Worm (Caenorhabditis elegans) whole organism, young adult: ENCODE results near the gene Y41E3.6.

Source experiments
- B0035.1 ChIP-seq: sonication (generic microtip); optimal IDR thresholded peaks from 2 replicates; lab custom pipeline; 2016; ENCODE audit warnings: missing genetic modification characterization, mild to moderate bottlenecking, missing compliant biosample characterization, missing genotype, missing genetic modification reagents
- B0336.3 ChIP-seq: fragments of 200-800 bp; sonication (Bioruptor generic); IDR thresholded peaks from 2 replicates; pipeline ENCODE4 v1.3.6; 2022; ENCODE audit warnings: missing genetic modification characterization, missing compliant biosample characterization
- F10E7.11 ChIP-seq: sonication (generic microtip); optimal IDR thresholded peaks from 2 replicates; lab custom pipeline; 2017; ENCODE audit warnings: mild to moderate bottlenecking, missing genetic modification characterization, moderate library complexity, missing compliant biosample characterization
- F22D6.2 ChIP-seq: sonication (generic microtip); optimal IDR thresholded peaks from 2 replicates; lab custom pipeline; 2016; ENCODE audit warnings: mild to moderate bottlenecking, missing genetic modification characterization, missing compliant biosample characterization
- F49E8.2 ChIP-seq: sonication (generic microtip); optimal IDR thresholded peaks from 3 replicates; lab custom pipeline; 2017; ENCODE audit warnings: missing genetic modification characterization, mild to moderate bottlenecking, missing compliant biosample characterization, antibody characterized with exemption, moderate library complexity; ENCODE audit not compliant: insufficient read depth
- K11D2.4 ChIP-seq: fragments of 200-800 bp; sonication (Bioruptor generic); IDR thresholded peaks from 2 replicates; pipeline ENCODE4 v1.3.6; 2022; ENCODE audit warnings: missing genetic modification reagents, missing genetic modification characterization, missing compliant biosample characterization
- K12H6.12 ChIP-seq: fragments of 200-800 bp; sonication (Bioruptor generic); optimal IDR thresholded peaks from 2 replicates; lab custom pipeline; 2018; ENCODE audit warnings: mild to moderate bottlenecking, missing genetic modification characterization, missing compliant biosample characterization
- Y67H2A.10 ChIP-seq: fragments of 200-800 bp; sonication (Bioruptor generic); conservative IDR thresholded peaks from 2 replicates; pipeline ENCODE4 v1.3.6; 2022; ENCODE audit warnings: missing genetic modification reagents, missing genetic modification characterization, missing compliant biosample characterization
- athp-1 ChIP-seq: sonication (generic microtip); optimal IDR thresholded peaks from 2 replicates; lab custom pipeline; 2017; ENCODE audit warnings: mild to moderate bottlenecking, missing genetic modification characterization, missing compliant biosample characterization
- attf-3 ChIP-seq: fragments of 200-800 bp; sonication (Bioruptor generic); conservative IDR thresholded peaks from 2 replicates; pipeline ENCODE4 v1.3.6; 2022; ENCODE audit warnings: missing genetic modification reagents, missing genetic modification characterization, missing compliant biosample characterization
- attf-5 ChIP-seq: fragments of 200-800 bp; sonication (Bioruptor generic); optimal IDR thresholded peaks from 2 replicates; lab custom pipeline; 2018; ENCODE audit warnings: mild to moderate bottlenecking, missing genetic modification characterization, missing compliant biosample characterization
- bed-1 ChIP-seq: fragments of 200-800 bp; sonication (Bioruptor generic); IDR thresholded peaks from 2 replicates; pipeline ENCODE4 v1.3.6; 2022; ENCODE audit warnings: missing genetic modification reagents, missing genetic modification characterization, missing compliant biosample characterization
- cebp-1 ChIP-seq, 2 experiments: fragments of 200-800 bp in 1 of 2; sonication (Bioruptor generic) in 1 of 2; sonication (generic microtip) in 1 of 2; IDR thresholded peaks in 1 of 2; optimal IDR thresholded peaks in 1 of 2; 2 replicates each; pipeline versions ENCODE4 v1.3.6 to Lab custom; 2017 to 2022; ENCODE audit warnings: missing compliant biosample characterization in 2 of 2, missing genetic modification characterization in 2 of 2, mild to moderate bottlenecking in 1 of 2, missing genetic modification reagents in 1 of 2, moderate library complexity in 1 of 2
- ceh-79 ChIP-seq: sonication (generic microtip); optimal IDR thresholded peaks from 2 replicates; lab custom pipeline; 2017; ENCODE audit warnings: mild to moderate bottlenecking, missing genetic modification characterization, missing compliant biosample characterization
- die-1 ChIP-seq: sonication (generic microtip); optimal IDR thresholded peaks from 2 replicates; lab custom pipeline; 2016; ENCODE audit warnings: missing genotype, mild to moderate bottlenecking, missing genetic modification characterization, missing compliant biosample characterization
- ekl-4 ChIP-seq: fragments of 200-800 bp; sonication (Bioruptor generic); IDR thresholded peaks from 2 replicates; pipeline ENCODE4 v1.3.6; 2022; ENCODE audit warnings: missing genetic modification reagents, missing genetic modification characterization, missing compliant biosample characterization
- gei-17 ChIP-seq: fragments of 200-800 bp; sonication (Bioruptor generic); optimal IDR thresholded peaks from 2 replicates; lab custom pipeline; 2018; ENCODE audit warnings: mild to moderate bottlenecking, missing genetic modification characterization, missing compliant biosample characterization
- hrde-1 ChIP-seq: sonication (generic microtip); optimal IDR thresholded peaks from 2 replicates; lab custom pipeline; 2016; ENCODE audit warnings: missing genetic modification characterization, mild to moderate bottlenecking, missing compliant biosample characterization, moderate library complexity, missing genotype, missing genetic modification reagents, borderline replicate concordance
- hsf-1 ChIP-seq: fragments of 200-800 bp; sonication (Bioruptor generic); IDR thresholded peaks from 2 replicates; pipeline ENCODE4 v1.3.6; 2022; ENCODE audit warnings: missing genetic modification reagents, missing genetic modification characterization, missing compliant biosample characterization
- lag-1 ChIP-seq: fragments of 200-800 bp; sonication (Bioruptor generic); IDR thresholded peaks from 2 replicates; pipeline ENCODE4 v1.3.6; 2022; ENCODE audit warnings: missing genetic modification reagents, missing genetic modification characterization, missing compliant biosample characterization
- lin-26 ChIP-seq: fragments of 200-800 bp; sonication (Bioruptor generic); IDR thresholded peaks from 2 replicates; pipeline ENCODE4 v1.3.6; 2022; ENCODE audit warnings: missing genetic modification reagents, missing genetic modification characterization, missing compliant biosample characterization
- lin-35 ChIP-seq, 3 experiments: fragments of 150-350 bp in 2 of 3; sonication (generic microtip) in 1 of 3; optimal IDR thresholded peaks; 2 replicates each; lab custom pipeline; 2014 to 2018; ENCODE audit warnings: missing biosample characterization in 3 of 3, missing genetic modification characterization in 3 of 3, missing genetic modification reagents in 3 of 3
- lin-54 ChIP-seq: fragments of 200-800 bp; sonication (Bioruptor generic); optimal IDR thresholded peaks from 2 replicates; lab custom pipeline; 2018; ENCODE audit warnings: mild to moderate bottlenecking, missing genetic modification characterization, missing compliant biosample characterization
- madf-6 ChIP-seq: fragments of 200-800 bp; sonication (Bioruptor generic); IDR thresholded peaks from 2 replicates; pipeline ENCODE4 v1.3.6; 2022; ENCODE audit warnings: missing genetic modification reagents, missing genetic modification characterization, missing compliant biosample characterization
- nfya-2 ChIP-seq: fragments of 200-800 bp; sonication (Bioruptor generic); IDR thresholded peaks from 2 replicates; pipeline ENCODE4 v1.3.6; 2022; ENCODE audit warnings: missing genetic modification reagents, missing genetic modification characterization, missing compliant biosample characterization
- nfyb-1 ChIP-seq: fragments of 200-800 bp; sonication (Bioruptor generic); IDR thresholded peaks from 2 replicates; pipeline ENCODE4 v1.3.6; 2022; ENCODE audit warnings: missing genetic modification reagents, missing genetic modification characterization, missing compliant biosample characterization
- nhr-120 ChIP-seq: fragments of 200-800 bp; sonication (Bioruptor generic); IDR thresholded peaks from 2 replicates; pipeline ENCODE4 v1.3.6; 2022; ENCODE audit warnings: missing genetic modification characterization, missing compliant biosample characterization
- pbrm-1 ChIP-seq: fragments of 200-800 bp; sonication (Bioruptor generic); IDR thresholded peaks from 2 replicates; pipeline ENCODE4 v1.3.6; 2022; ENCODE audit warnings: missing genetic modification reagents, missing genetic modification characterization, missing compliant biosample characterization
- rcor-1 ChIP-seq: fragments of 200-800 bp; sonication (Bioruptor generic); IDR thresholded peaks from 2 replicates; pipeline ENCODE4 v1.3.6; 2022; ENCODE audit warnings: missing genetic modification reagents, missing genetic modification characterization, missing compliant biosample characterization
- snpc-1.3 ChIP-seq: sonication (generic microtip); optimal IDR thresholded peaks from 2 replicates; lab custom pipeline; 2017; ENCODE audit warnings: missing genetic modification characterization, mild to moderate bottlenecking, missing compliant biosample characterization, antibody characterized with exemption, moderate library complexity, missing genotype, missing genetic modification reagents; ENCODE audit not compliant: insufficient read depth
- sptf-2 ChIP-seq: fragments of 200-800 bp; sonication (Bioruptor generic); optimal IDR thresholded peaks from 2 replicates; lab custom pipeline; 2018; ENCODE audit warnings: mild to moderate bottlenecking, missing genetic modification characterization, missing compliant biosample characterization
- tlf-1 ChIP-seq: fragments of 200-800 bp; sonication (Bioruptor generic); optimal IDR thresholded peaks from 2 replicates; lab custom pipeline; 2018; ENCODE audit warnings: mild to moderate bottlenecking, missing genetic modification characterization, missing compliant biosample characterization
- unc-130 ChIP-seq: sonication (generic microtip); optimal IDR thresholded peaks from 2 replicates; lab custom pipeline; 2016; ENCODE audit warnings: missing genetic modification reagents, missing genetic modification characterization, missing compliant biosample characterization
- unc-62 ChIP-seq: fragments of 150-350 bp; optimal IDR thresholded peaks from 2 replicates; lab custom pipeline; 2014; ENCODE audit warnings: missing biosample characterization, missing genetic modification reagents, missing genetic modification characterization
- ztf-22 ChIP-seq: fragments of 200-800 bp; sonication (Bioruptor generic); optimal IDR thresholded peaks from 2 replicates; lab custom pipeline; 2018; ENCODE audit warnings: mild to moderate bottlenecking, missing genetic modification characterization, moderate library complexity, missing compliant biosample characterization
- ztf-26 ChIP-seq: sonication (generic microtip); optimal IDR thresholded peaks from 2 replicates; lab custom pipeline; 2017; ENCODE audit warnings: missing genetic modification characterization, missing compliant biosample characterization

The Y41E3.6 gene

DNA sequence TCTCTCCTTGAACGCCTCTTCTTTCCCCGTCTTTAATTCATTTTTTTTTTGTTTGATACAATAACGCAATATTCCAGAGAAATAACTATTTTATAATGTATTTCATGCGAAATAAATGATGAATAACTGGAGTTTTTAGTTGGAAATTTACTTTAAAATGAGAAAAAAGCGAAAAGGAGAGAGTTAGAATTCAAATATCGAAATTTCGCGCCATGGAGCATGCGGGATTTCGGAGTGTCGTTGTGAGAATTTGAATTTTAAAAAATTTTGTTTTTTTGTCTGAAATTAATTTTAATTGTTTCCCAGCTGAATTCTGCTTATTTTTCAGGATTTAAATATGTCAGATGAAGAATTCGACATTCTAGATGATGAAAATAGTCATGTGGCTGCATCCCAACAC, 18.8 kb downstream of the Y41E3.6 start, which contains the start of gene fcd-2 (continued):
- no peak for TF ChIP-seq cebp-1 (GFP tag; IDR thresholded peaks at IDR 0.05; lab: Robert Waterston, UW)
- TF ChIP-seq cebp-1 (tag; optimal IDR thresholded peaks at IDR 0.05; lab: Kevin White, UChicago), result peak; percentile 41
- no peak for TF ChIP-seq F10E7.11
- peak; percentile 23 for TF ChIP-seq B0035.1 (tag; lab: Kevin White, UChicago)
- peak; percentile 26; the same call in 1 of the 2 replicates for TF ChIP-seq B0336.3 (GFP tag; lab: Robert Waterston, UW)
- no peak for TF ChIP-seq nhr-120 (GFP tag; lab: Robert Waterston, UW)
- peak; percentile 61 for TF ChIP-seq madf-6 (GFP tag; lab: Robert Waterston, UW)
- TF ChIP-seq hsf-1 (GFP tag; lab: Robert Waterston, UW), result no peak
- TF ChIP-seq sptf-2 (GFP tag; lab: Kevin White, UChicago), result no peak
- TF ChIP-seq attf-3 (GFP tag; lab: Robert Waterston, UW), result peak; percentile 95
- TF ChIP-seq pbrm-1 (GFP tag; lab: Robert Waterston, UW), result no peak
- TF ChIP-seq die-1 (tag; lab: Kevin White, UChicago), result no peak
- no peak for TF ChIP-seq ztf-22 (GFP tag; lab: Kevin White, UChicago)
- no peak for TF ChIP-seq hrde-1 (tag; lab: Kevin White, UChicago)
- no peak for TF ChIP-seq lin-26 (GFP tag; lab: Robert Waterston, UW)
- TF ChIP-seq K12H6.12 (tag; lab: Kevin White, UChicago), result peak; percentile 1
- TF ChIP-seq K11D2.4 (GFP tag; lab: Robert Waterston, UW), result no peak
- TF ChIP-seq gei-17 (GFP tag; lab: Kevin White, UChicago), result no peak
- no peak for TF ChIP-seq athp-1
- peak; percentile 92 for TF ChIP-seq lin-54 (GFP tag; lab: Kevin White, UChicago)
- peak; percentile 13 for TF ChIP-seq tlf-1 (GFP tag; lab: Kevin White, UChicago)
- no peak for TF ChIP-seq ztf-26
- no peak for TF ChIP-seq ceh-79
- TF ChIP-seq rcor-1, result no peak
- TF ChIP-seq lag-1 (GFP tag; lab: Robert Waterston, UW), result no peak
- TF ChIP-seq Y67H2A.10 (GFP tag; lab: Robert Waterston, UW), result no peak
- TF ChIP-seq unc-62 (GFP tag; lab: Kevin White, UChicago), result no peak
- TF ChIP-seq nfyb-1 (GFP tag; lab: Robert Waterston, UW), result no peak
- no peak for TF ChIP-seq F22D6.2 (tag; lab: Kevin White, UChicago)
- no peak for TF ChIP-seq ekl-4 (GFP tag; lab: Robert Waterston, UW)
- no peak for TF ChIP-seq unc-130
- no peak for TF ChIP-seq bed-1 (GFP tag; lab: Robert Waterston, UW)
- TF ChIP-seq attf-5 (GFP tag; lab: Kevin White, UChicago), result peak; percentile 63
- peak; percentile 43 for TF ChIP-seq F49E8.2 (tag; lab: Kevin White, UChicago)
- TF ChIP-seq, all 124 proteins: peak for 28

DNA sequence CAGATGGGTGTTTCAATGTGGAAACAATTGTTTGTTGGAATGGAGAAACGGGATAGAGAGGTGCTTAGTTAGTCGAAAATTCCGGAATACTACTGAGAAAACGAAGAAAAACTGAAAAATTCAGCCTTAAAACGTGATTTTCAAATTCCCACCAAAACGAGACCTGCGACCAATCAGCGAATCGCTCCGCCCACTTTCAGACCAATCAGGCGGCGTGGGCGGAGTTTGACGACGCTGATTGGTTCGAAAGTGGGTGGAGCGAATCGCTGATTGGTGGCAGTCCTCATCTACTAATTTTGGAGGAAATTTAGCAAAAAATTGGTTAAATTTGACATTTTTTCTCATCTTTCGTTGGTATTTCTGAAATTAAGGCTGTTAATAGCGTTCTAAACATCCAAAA, 20.7 kb downstream of the Y41E3.6 start:
- TF ChIP-seq rcor-1 (no peak), lin-35 (GFP tag; optimal IDR thresholded peaks at IDR 0.05; lab: Kevin White, UChicago) (no peak), nfyb-1 (GFP tag; lab: Robert Waterston, UW) (peak; percentile 91), snpc-1.3 (no peak), attf-5 (GFP tag; lab: Kevin White, UChicago) (no peak), nfya-2 (GFP tag; lab: Robert Waterston, UW) (0 out of 2 replicates have a peak, but pooled peaks have one; percentile 52)
